Worm (Caenorhabditis elegans) whole organism, L1 larva: Measurements from ENCODE around the gene sdz-38.

Experiments
- C16A3.4 ChIP-seq: fragments of 150-350 bp; optimal IDR thresholded peaks from 2 replicates; lab custom pipeline; 2014; ENCODE audit warnings: missing biosample characterization, missing genetic modification characterization
- aha-1 ChIP-seq: fragments of 150-350 bp; optimal IDR thresholded peaks from 2 replicates; lab custom pipeline; 2014; ENCODE audit warnings: missing biosample characterization, missing genetic modification characterization
- blmp-1 ChIP-seq: fragments of 150-350 bp; optimal IDR thresholded peaks from 2 replicates; lab custom pipeline; 2014; ENCODE audit warnings: missing biosample characterization, missing genetic modification characterization
- ceh-82 ChIP-seq, 3 experiments: fragments of 150-350 bp in 1 of 3; sonication (generic microtip) in 2 of 3; optimal IDR thresholded peaks; 2 replicates each; lab custom pipeline; 2014 to 2017; ENCODE audit warnings: missing biosample characterization in 3 of 3, missing genetic modification characterization in 3 of 3
- ceh-90 ChIP-seq: sonication (generic microtip); optimal IDR thresholded peaks from 2 replicates; lab custom pipeline; 2016; ENCODE audit warnings: missing genetic modification characterization, missing compliant biosample characterization
- dsc-1 ChIP-seq: sonication (generic microtip); optimal IDR thresholded peaks from 2 replicates; lab custom pipeline; 2016; ENCODE audit warnings: mild to moderate bottlenecking, missing genetic modification characterization, missing compliant biosample characterization
- efl-1 ChIP-seq, 4 experiments: fragments of 150-350 bp; optimal IDR thresholded peaks in 3 of 4; peaks in 1 of 4; 1 replicate in 1 of 4; 2 replicates in 3 of 4; lab custom pipeline; 2014; ENCODE audit warnings: missing biosample characterization in 2 of 4, missing genetic modification characterization in 2 of 4, missing genetic modification reagents in 2 of 4
- egl-27 ChIP-seq, 2 experiments: fragments of 150-350 bp in 1 of 2; sonication (generic microtip); optimal IDR thresholded peaks; 3 replicates each; lab custom pipeline; 2017 to 2018; ENCODE audit warnings: missing biosample characterization in 2 of 2, missing genetic modification characterization in 2 of 2, missing genetic modification reagents in 2 of 2
- elt-2 ChIP-seq: sonication (generic microtip); optimal IDR thresholded peaks from 2 replicates; lab custom pipeline; 2016; ENCODE audit warnings: missing genetic modification characterization, mild to moderate bottlenecking, inconsistent platforms, missing compliant biosample characterization, missing genetic modification reagents
- elt-3 ChIP-seq, 6 experiments: fragments of 150-350 bp in 1 of 6; sonication (generic microtip); optimal IDR thresholded peaks; 2 replicates each; lab custom pipeline; 2017 to 2018; ENCODE audit warnings: missing biosample characterization in 6 of 6, missing genetic modification characterization in 6 of 6, inconsistent platforms in 1 of 6
- fkh-10 ChIP-seq: sonication (generic microtip); optimal IDR thresholded peaks from 2 replicates; lab custom pipeline; 2017; ENCODE audit warnings: missing biosample characterization, missing genetic modification reagents, missing genetic modification characterization
- fkh-8 ChIP-seq: sonication (generic microtip); optimal IDR thresholded peaks from 2 replicates; lab custom pipeline; 2016; ENCODE audit warnings: mild to moderate bottlenecking, missing genetic modification characterization, missing compliant biosample characterization
- grh-1 ChIP-seq: fragments of 200-800 bp; sonication (Bioruptor generic); IDR thresholded peaks from 2 replicates; pipeline ENCODE4 v1.3.6; 2022; ENCODE audit warnings: missing genetic modification reagents, missing genetic modification characterization, missing compliant biosample characterization
- irx-1 ChIP-seq: sonication (generic microtip); optimal IDR thresholded peaks from 2 replicates; lab custom pipeline; 2016; ENCODE audit warnings: missing genetic modification characterization, missing compliant biosample characterization
- jun-1 ChIP-seq: fragments of 150-350 bp; optimal IDR thresholded peaks from 2 replicates; lab custom pipeline; 2014; ENCODE audit warnings: missing biosample characterization, missing genetic modification reagents, missing genetic modification characterization
- lin-14 ChIP-seq: fragments of 200-800 bp; sonication (Bioruptor generic); optimal IDR thresholded peaks from 2 replicates; lab custom pipeline; 2018; ENCODE audit warnings: mild to moderate bottlenecking, missing genetic modification characterization, moderate library complexity, missing compliant biosample characterization
- lin-35 ChIP-seq, 2 experiments: fragments of 150-350 bp; optimal IDR thresholded peaks; 2 replicates each; lab custom pipeline; 2014; ENCODE audit warnings: missing biosample characterization in 2 of 2, missing genetic modification characterization in 2 of 2, missing genetic modification reagents in 2 of 2
- lsy-2 ChIP-seq, 2 experiments: fragments of 150-350 bp; optimal IDR thresholded peaks; 2 replicates each; lab custom pipeline; 2014; ENCODE audit warnings: missing biosample characterization in 2 of 2, missing genetic modification characterization in 2 of 2
- mdl-1 ChIP-seq, 2 experiments: fragments of 150-350 bp; optimal IDR thresholded peaks; 2 replicates each; lab custom pipeline; 2014 to 2017; ENCODE audit warnings: missing biosample characterization in 2 of 2, missing genetic modification characterization in 2 of 2, inconsistent platforms in 1 of 2
- nhr-19 ChIP-seq: fragments of 200-800 bp; sonication (Bioruptor generic); conservative IDR thresholded peaks from 2 replicates; pipeline ENCODE4 v1.3.6; 2022; ENCODE audit warnings: missing genetic modification characterization, missing compliant biosample characterization
- nhr-20 ChIP-seq: sonication (generic microtip); optimal IDR thresholded peaks from 2 replicates; lab custom pipeline; 2016; ENCODE audit warnings: mild to moderate bottlenecking, missing genetic modification characterization, missing compliant biosample characterization
- nhr-47 ChIP-seq: sonication (generic microtip); optimal IDR thresholded peaks from 2 replicates; lab custom pipeline; 2016; ENCODE audit warnings: mild to moderate bottlenecking, missing genetic modification characterization, moderate library complexity, missing compliant biosample characterization
- nhr-71 ChIP-seq: sonication (generic microtip); optimal IDR thresholded peaks from 2 replicates; lab custom pipeline; 2016; ENCODE audit warnings: mild to moderate bottlenecking, missing genetic modification characterization, moderate library complexity, missing compliant biosample characterization
- nhr-76 ChIP-seq: sonication (generic microtip); optimal IDR thresholded peaks from 2 replicates; lab custom pipeline; 2017; ENCODE audit warnings: missing biosample characterization, missing genetic modification characterization
- pag-3 ChIP-seq: sonication (generic microtip); optimal IDR thresholded peaks from 2 replicates; lab custom pipeline; 2017; ENCODE audit warnings: missing genetic modification characterization, mild to moderate bottlenecking, missing compliant biosample characterization, antibody characterized with exemption, borderline replicate concordance; ENCODE audit not compliant: insufficient read depth
- pax-3 ChIP-seq: fragments of 200-800 bp; sonication (Bioruptor generic); optimal IDR thresholded peaks from 2 replicates; lab custom pipeline; 2018; ENCODE audit warnings: mild to moderate bottlenecking, missing genetic modification characterization, moderate library complexity, missing compliant biosample characterization
- rnt-1 ChIP-seq: sonication (generic microtip); optimal IDR thresholded peaks from 2 replicates; lab custom pipeline; 2016; ENCODE audit warnings: mild to moderate bottlenecking, missing genetic modification characterization, moderate library complexity, missing compliant biosample characterization
- skn-1 ChIP-seq: fragments of 150-350 bp; optimal IDR thresholded peaks from 2 replicates; lab custom pipeline; 2014; ENCODE audit warnings: missing biosample characterization, missing genetic modification characterization
- swsn-7 ChIP-seq: sonication (generic microtip); optimal IDR thresholded peaks from 2 replicates; lab custom pipeline; 2016; ENCODE audit warnings: missing genetic modification characterization, missing compliant biosample characterization
- tbx-2 ChIP-seq: sonication (generic microtip); optimal IDR thresholded peaks from 2 replicates; lab custom pipeline; 2016; ENCODE audit warnings: missing genetic modification characterization, missing compliant biosample characterization
- tlp-1 ChIP-seq: fragments of 150-350 bp; optimal IDR thresholded peaks from 2 replicates; lab custom pipeline; 2014; ENCODE audit warnings: missing biosample characterization, missing genetic modification characterization
- unc-130 ChIP-seq: fragments of 150-350 bp; optimal IDR thresholded peaks from 2 replicates; lab custom pipeline; 2017; ENCODE audit warnings: missing biosample characterization, missing genetic modification characterization, inconsistent platforms
- unc-86 ChIP-seq: sonication (generic microtip); optimal IDR thresholded peaks from 2 replicates; lab custom pipeline; 2016; ENCODE audit warnings: missing genetic modification characterization, missing compliant biosample characterization
- unc-98 ChIP-seq: fragments of 200-800 bp; sonication (Bioruptor generic); IDR thresholded peaks from 2 replicates; pipeline ENCODE4 v1.3.6; 2022; ENCODE audit warnings: missing genetic modification characterization, missing compliant biosample characterization
- zag-1 ChIP-seq: fragments of 150-350 bp; optimal IDR thresholded peaks from 2 replicates; lab custom pipeline; 2014; ENCODE audit warnings: missing biosample characterization, missing genetic modification characterization
- zip-4 ChIP-seq: fragments of 200-800 bp; sonication (Bioruptor generic); optimal IDR thresholded peaks from 2 replicates; lab custom pipeline; 2018; ENCODE audit warnings: mild to moderate bottlenecking, missing genetic modification characterization, moderate library complexity, missing compliant biosample characterization

sdz-38 gene

ce11 chrII:10017528-10017927 lies 35.9 kb upstream of the sdz-38 start:
- TF ChIP-seq skn-1 (tag; lab: Kevin White, UChicago) = no peak
- TF ChIP-seq nhr-76 (tag; lab: Kevin White, UChicago) = no peak
- TF ChIP-seq jun-1 = no peak
- no peak for TF ChIP-seq nhr-19 (GFP tag; lab: Robert Waterston, UW)
- TF ChIP-seq aha-1 (tag; lab: Kevin White, UChicago) = no peak
- TF ChIP-seq fkh-8 (tag; lab: Kevin White, UChicago) = no peak
- no peak for TF ChIP-seq irx-1 (tag; lab: Kevin White, UChicago)
- peak in 1 of 2 experiments; percentile 39 for TF ChIP-seq lin-35 (GFP tag; optimal IDR thresholded peaks at IDR 0.05; lab: Kevin White, UChicago)
- peak; percentile 59 for TF ChIP-seq blmp-1
- peak; percentile 13 for TF ChIP-seq dsc-1
- no peak for TF ChIP-seq zag-1
- TF ChIP-seq unc-86 (tag; lab: Kevin White, UChicago) = no peak

ce11 chrII:10016013-10016412 lies 34.4 kb upstream of the sdz-38 start, which contains the start of gene lec-2:
Gene lec-2 (minus strand): TSS chrII:10016183.
- TF ChIP-seq lsy-2 (tag; optimal IDR thresholded peaks at IDR 0.05; lab: Kevin White, UChicago) = peak in 1 of 2 experiments; percentile 19
- peak; percentile 44 for TF ChIP-seq nhr-20
- no peak for TF ChIP-seq tlp-1
- TF ChIP-seq nhr-71 (tag; lab: Kevin White, UChicago) = peak; percentile 45
- TF ChIP-seq nhr-47 (tag; lab: Kevin White, UChicago) = peak; percentile 22
- peak; percentile 28 for TF ChIP-seq tbx-2 (tag; lab: Kevin White, UChicago)
- TF ChIP-seq C16A3.4 (tag; lab: Kevin White, UChicago) = no peak
- TF ChIP-seq elt-3 (tag; optimal IDR thresholded peaks at IDR 0.05; lab: Kevin White, UChicago) = peak in 1 of 6 experiments; percentile 18
- TF ChIP-seq ceh-82 (tag; optimal IDR thresholded peaks at IDR 0.05; lab: Kevin White, UChicago) = peak in 1 of 3 experiments; percentile 3
- TF ChIP-seq efl-1 (optimal IDR thresholded peaks at IDR 0.05; lab: Kevin White, UChicago) = no peak
- TF ChIP-seq efl-1 (GFP tag; optimal IDR thresholded peaks at IDR 0.05 in 1 of 2; lab: Kevin White, UChicago) = peak in 1 of 2 experiments; percentile 84
- peak; percentile 11 for TF ChIP-seq pax-3 (tag; lab: Kevin White, UChicago)
- TF ChIP-seq mdl-1 (tag; optimal IDR thresholded peaks at IDR 0.05; lab: Kevin White, UChicago) = peak in 1 of 2 experiments; percentile 45
- TF ChIP-seq swsn-7 (tag; lab: Kevin White, UChicago) = peak; percentile 28
- TF ChIP-seq pag-3 (tag; lab: Kevin White, UChicago) = peak; percentile 74
- TF ChIP-seq nhr-19 (GFP tag; lab: Robert Waterston, UW) = peak; percentile 7
- TF ChIP-seq lin-35 (GFP tag; optimal IDR thresholded peaks at IDR 0.05; lab: Kevin White, UChicago) = peak in 1 of 2 experiments; percentile 8
- TF ChIP-seq ceh-90 (tag; lab: Kevin White, UChicago) = no peak
- TF ChIP-seq lin-14 = peak; percentile 74
- TF ChIP-seq blmp-1 = no peak
- TF ChIP-seq fkh-8 (tag; lab: Kevin White, UChicago) = peak; percentile 83

ce11 chrII:10014384-10014783 lies 32.7 kb upstream of the sdz-38 start:
- TF ChIP-seq grh-1 (GFP tag; lab: Robert Waterston, UW) (no peak), zag-1 (no peak), unc-98 (no peak), pax-3 (tag; lab: Kevin White, UChicago) (no peak), fkh-10 (no peak), efl-1 (optimal IDR thresholded peaks at IDR 0.05; lab: Kevin White, UChicago) (no peak), efl-1 (GFP tag; optimal IDR thresholded peaks at IDR 0.05 in 1 of 2; lab: Kevin White, UChicago) (peak in 1 of 2 experiments; percentile 92), swsn-7 (tag; lab: Kevin White, UChicago) (no peak), zip-4 (no peak)

ce11 chrII:10012490-10012889 lies 30.8 kb upstream of the sdz-38 start:
- TF ChIP-seq efl-1 (optimal IDR thresholded peaks at IDR 0.05; lab: Kevin White, UChicago) (no peak), efl-1 (GFP tag; optimal IDR thresholded peaks at IDR 0.05 in 1 of 2; lab: Kevin White, UChicago) (peak in 1 of 2 experiments; percentile 88), blmp-1 (peak; percentile 13), lsy-2 (tag; optimal IDR thresholded peaks at IDR 0.05; lab: Kevin White, UChicago) (peak in 1 of 2 experiments; percentile 36), unc-130 (peak; percentile 44), fkh-10 (no peak), nhr-71 (tag; lab: Kevin White, UChicago) (peak; percentile 18), lin-35 (GFP tag; optimal IDR thresholded peaks at IDR 0.05; lab: Kevin White, UChicago) (no peak), elt-2 (no peak), rnt-1 (peak; percentile 27), nhr-76 (tag; lab: Kevin White, UChicago) (no peak), lin-14 (peak; percentile 55), pax-3 (tag; lab: Kevin White, UChicago) (no peak), egl-27 (tag; optimal IDR thresholded peaks at IDR 0.05; lab: Kevin White, UChicago) (no peak)
